Worm (Caenorhabditis elegans) whole organism, mixed stage, embryonic: ENCODE results near the gene lad-2.
"Not testable (repeated sequence)": the region's sequence is repeated elsewhere in the genome, so short reads cannot be mapped to it uniquely, and the experiment has no call there.

Experiments
- M03D4.4 ChIP-seq: sonication (generic microtip); optimal IDR thresholded peaks from 2 replicates; lab custom pipeline; 2017; ENCODE audit warnings: mild to moderate bottlenecking, missing genetic modification characterization, missing compliant biosample characterization
- blmp-1 ChIP-seq: fragments of 150-350 bp; optimal IDR thresholded peaks from 2 replicates; lab custom pipeline; 2014; ENCODE audit warnings: missing biosample characterization, missing genetic modification characterization
- ceh-39 ChIP-seq: fragments of 150-350 bp; optimal IDR thresholded peaks from 2 replicates; lab custom pipeline; 2014; ENCODE audit warnings: missing biosample characterization, missing genetic modification characterization
- ceh-43 ChIP-seq: fragments of 200-800 bp; sonication (Bioruptor generic); optimal IDR thresholded peaks from 2 replicates; lab custom pipeline; 2018; ENCODE audit warnings: mild to moderate bottlenecking, missing genetic modification characterization, moderate library complexity, missing compliant biosample characterization
- ces-1 ChIP-seq: fragments of 150-350 bp; optimal IDR thresholded peaks from 2 replicates; lab custom pipeline; 2014; ENCODE audit warnings: missing biosample characterization, missing genetic modification reagents, missing genetic modification characterization
- elt-1 ChIP-seq: sonication (generic microtip); optimal IDR thresholded peaks from 2 replicates; lab custom pipeline; 2017; ENCODE audit warnings: missing genetic modification characterization, mild to moderate bottlenecking, missing compliant biosample characterization, antibody characterized with exemption, moderate library complexity, borderline replicate concordance; ENCODE audit not compliant: insufficient read depth
- elt-3 ChIP-seq: fragments of 150-350 bp; optimal IDR thresholded peaks from 2 replicates; lab custom pipeline; 2014; ENCODE audit warnings: missing biosample characterization, missing genetic modification characterization
- flh-1 ChIP-seq: fragments of 200-800 bp; sonication (Bioruptor generic); optimal IDR thresholded peaks from 2 replicates; lab custom pipeline; 2018; ENCODE audit warnings: mild to moderate bottlenecking, missing genetic modification characterization, moderate library complexity, missing compliant biosample characterization
- ham-2 ChIP-seq: fragments of 200-800 bp; sonication (Bioruptor generic); optimal IDR thresholded peaks from 2 replicates; lab custom pipeline; 2018; ENCODE audit warnings: mild to moderate bottlenecking, missing genetic modification characterization, missing compliant biosample characterization
- hlh-1 ChIP-seq: fragments of 150-350 bp; optimal IDR thresholded peaks from 2 replicates; lab custom pipeline; 2014; ENCODE audit warnings: missing biosample characterization, missing genetic modification reagents, missing genetic modification characterization
- lin-13 ChIP-seq: fragments of 150-350 bp; optimal IDR thresholded peaks from 2 replicates; lab custom pipeline; 2014; ENCODE audit warnings: missing biosample characterization, missing genetic modification characterization
- lin-32 ChIP-seq: fragments of 200-800 bp; sonication (Bioruptor generic); optimal IDR thresholded peaks from 2 replicates; lab custom pipeline; 2018; ENCODE audit warnings: mild to moderate bottlenecking, missing genetic modification characterization, missing compliant biosample characterization
- lsy-2 ChIP-seq: fragments of 150-350 bp; optimal IDR thresholded peaks from 2 replicates; lab custom pipeline; 2014; ENCODE audit warnings: missing biosample characterization, missing genetic modification characterization
- mls-2 ChIP-seq: sonication (generic microtip); optimal IDR thresholded peaks from 2 replicates; lab custom pipeline; 2016; ENCODE audit warnings: mild to moderate bottlenecking, missing genetic modification characterization, moderate library complexity, missing compliant biosample characterization
- nhr-12 ChIP-seq: fragments of 150-350 bp; optimal IDR thresholded peaks from 2 replicates; lab custom pipeline; 2014; ENCODE audit warnings: missing biosample characterization, missing genetic modification characterization
- nhr-2 ChIP-seq: fragments of 150-350 bp; optimal IDR thresholded peaks from 2 replicates; lab custom pipeline; 2014; ENCODE audit warnings: missing biosample characterization, missing genetic modification characterization
- nhr-28 ChIP-seq: fragments of 150-350 bp; optimal IDR thresholded peaks from 2 replicates; lab custom pipeline; 2014; ENCODE audit warnings: missing biosample characterization, missing genetic modification characterization
- pha-4 ChIP-seq: fragments of 150-350 bp; optimal IDR thresholded peaks from 2 replicates; lab custom pipeline; 2018; ENCODE audit warnings: missing biosample characterization, missing genetic modification reagents, missing genetic modification characterization
- sem-2 ChIP-seq: fragments of 200-800 bp; sonication (Bioruptor generic); optimal IDR thresholded peaks from 2 replicates; lab custom pipeline; 2018; ENCODE audit warnings: mild to moderate bottlenecking, missing genetic modification characterization, missing compliant biosample characterization
- snpc-4 ChIP-seq: fragments of 150-350 bp; optimal IDR thresholded peaks from 2 replicates; lab custom pipeline; 2014; ENCODE audit warnings: missing biosample characterization, missing genetic modification characterization
- tbx-8 ChIP-seq: fragments of 200-800 bp; sonication (Bioruptor generic); optimal IDR thresholded peaks from 2 replicates; lab custom pipeline; 2018; ENCODE audit warnings: mild to moderate bottlenecking, missing genetic modification characterization, moderate library complexity, missing compliant biosample characterization
- zip-8 ChIP-seq: fragments of 150-350 bp; optimal IDR thresholded peaks from 2 replicates; lab custom pipeline; 2014; ENCODE audit warnings: missing biosample characterization, missing genetic modification characterization
- ztf-11 ChIP-seq: fragments of 150-350 bp; optimal IDR thresholded peaks from 2 replicates; lab custom pipeline; 2014; ENCODE audit warnings: missing biosample characterization, missing genetic modification characterization

The lad-2 gene

ce11 chrIV:2960242-2960641 lies 18.0 kb downstream of the lad-2 start:
- no peak for TF ChIP-seq elt-1 (tag; lab: Kevin White, UChicago)

DNA sequence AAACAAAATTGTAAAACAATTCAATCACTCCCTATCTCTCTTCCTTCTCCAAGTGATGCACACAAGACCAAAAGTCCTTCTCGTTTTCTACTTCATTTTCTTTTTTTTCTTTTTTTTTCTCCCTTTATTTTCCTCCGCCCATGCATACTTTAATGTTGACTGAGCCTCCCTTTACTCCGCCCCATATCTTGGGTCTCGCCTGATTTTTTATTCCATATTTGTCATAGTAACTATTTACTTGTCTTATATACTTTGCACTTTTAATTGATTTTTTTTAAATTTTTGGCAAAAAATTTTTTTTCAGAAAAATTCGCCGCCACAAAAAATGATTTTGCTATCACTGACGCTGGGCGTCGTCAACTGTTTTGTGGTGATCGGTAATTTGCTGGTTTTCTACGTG lies 18.5 kb downstream of the lad-2 start, which contains the start of gene ser-6:
TSS of gene ser-6 (plus strand) at position 301 of the 400 bp plus-strand sequence.
- peak; percentile 35 for TF ChIP-seq ces-1 (GFP tag; lab: Kevin White, UChicago)
- no peak for TF ChIP-seq hlh-1 (tag; lab: Kevin White, UChicago)

DNA sequence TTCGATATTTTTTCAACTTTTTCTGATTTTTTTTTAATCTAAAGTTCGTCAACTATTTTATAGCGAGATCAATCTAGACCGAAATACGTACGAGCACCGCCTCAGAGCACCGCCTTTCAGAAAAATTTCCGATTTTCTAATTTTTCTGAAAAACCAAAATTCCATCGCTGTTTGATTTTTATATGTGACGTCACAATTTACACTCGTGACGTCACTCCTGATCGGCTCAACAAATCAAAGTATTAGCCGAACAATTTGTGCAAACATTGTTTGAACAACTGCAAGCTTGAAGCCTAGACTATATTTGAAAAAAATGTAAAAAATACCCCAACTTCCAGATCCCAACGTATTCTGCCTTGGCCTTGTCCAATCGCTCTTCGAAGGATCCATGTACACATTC lies 43.1 kb downstream of the lad-2 start:
- TF ChIP-seq nhr-12 (tag; lab: Kevin White, UChicago): no peak
- peak; percentile 96 for TF ChIP-seq zip-8 (tag; lab: Kevin White, UChicago)
- TF ChIP-seq, all 35 proteins: peak for 1

- TF ChIP-seq lin-13 (tag; lab: Kevin White, UChicago) (no peak), hlh-1 (tag; lab: Kevin White, UChicago) (no peak), ham-2 (GFP tag; lab: Kevin White, UChicago) (peak; percentile 34), nhr-28 (tag; lab: Kevin White, UChicago) (no peak), tbx-8 (GFP tag; lab: Kevin White, UChicago) (no peak)
- TF ChIP-seq, all 35 proteins: peak for 1
Measured at ce11 chrIV:2931228-2931627, 47.1 kb downstream of the lad-2 start, which contains the start of gene samt-1. Gene samt-1, plus strand, starts transcription at chrIV:2931403.

DNA sequence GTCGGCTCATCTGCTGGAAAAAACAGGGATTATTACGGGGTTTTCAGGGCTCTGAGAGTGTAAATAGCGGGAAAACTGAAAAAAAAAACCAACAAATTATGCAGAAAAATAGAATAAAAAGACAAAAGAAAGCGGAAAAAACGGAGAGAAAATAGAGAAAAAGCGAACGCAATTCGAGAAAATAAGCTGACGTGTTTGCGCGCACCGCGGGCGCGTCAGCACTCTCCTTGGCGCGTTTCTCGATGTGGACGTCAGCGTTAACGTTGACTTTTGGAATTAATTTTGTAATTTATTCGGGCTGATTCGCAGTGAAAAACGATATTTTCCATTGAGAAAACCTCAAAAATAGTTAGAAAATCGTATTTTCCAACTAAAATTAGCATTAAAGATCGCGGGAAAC lies 49.9 kb downstream of the lad-2 start, which contains the start of gene manf-1:
TSS of gene manf-1 (minus strand) at position 13 of the 400 bp plus-strand sequence.
- TF ChIP-seq lsy-2 (tag; lab: Kevin White, UChicago): peak; percentile 55
- TF ChIP-seq zip-8 (tag; lab: Kevin White, UChicago): no peak
- TF ChIP-seq ceh-39: no peak
- TF ChIP-seq sem-2: no peak
- peak; percentile 65 for TF ChIP-seq pha-4 (tag; lab: Kevin White, UChicago)
- peak; percentile 80 for TF ChIP-seq lin-13 (tag; lab: Kevin White, UChicago)
- no peak for TF ChIP-seq tbx-8 (GFP tag; lab: Kevin White, UChicago)
- TF ChIP-seq ham-2 (GFP tag; lab: Kevin White, UChicago): peak; percentile 1

ce11 chrIV:2925591-2925990 lies 52.7 kb downstream of the lad-2 start, which contains the start of gene ubc-13:
Gene ubc-13, minus strand, starts transcription at chrIV:2925691.
- TF ChIP-seq nhr-2 (no peak), lsy-2 (tag; lab: Kevin White, UChicago) (no peak), nhr-12 (tag; lab: Kevin White, UChicago) (no peak), blmp-1 (tag; lab: Kevin White, UChicago) (no peak), snpc-4 (tag; lab: Kevin White, UChicago) (no peak), lin-13 (tag; lab: Kevin White, UChicago) (no peak), M03D4.4 (no peak), mls-2 (tag; lab: Kevin White, UChicago) (no peak), ztf-11 (tag; lab: Kevin White, UChicago) (no peak), hlh-1 (tag; lab: Kevin White, UChicago) (no peak), lin-32 (GFP tag; lab: Kevin White, UChicago) (no peak), flh-1 (GFP tag; lab: Kevin White, UChicago) (no peak)

DNA sequence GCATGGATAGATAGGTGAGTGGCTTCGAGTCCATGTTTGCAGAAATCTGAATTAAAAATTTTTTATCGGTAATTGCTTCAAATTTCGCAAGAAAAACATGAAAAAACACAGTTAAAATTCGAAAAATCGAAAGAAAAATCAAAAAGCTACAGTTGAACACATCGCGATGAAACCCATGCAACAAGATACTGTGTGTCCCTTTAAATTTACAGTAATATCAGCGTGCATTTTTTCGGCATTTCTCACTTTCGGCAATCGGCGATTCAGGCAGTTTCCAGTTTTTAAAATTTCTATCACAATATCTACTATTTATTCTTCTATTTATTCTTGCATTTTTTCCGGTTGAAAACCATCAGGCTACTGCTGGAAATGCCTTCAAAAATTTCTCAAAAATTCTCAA lies 56.1 kb downstream of the lad-2 start, which contains the start of gene fbxc-45:
TSS of gene fbxc-45 (minus strand) at position 48 of the 400 bp plus-strand sequence.
- TF ChIP-seq M03D4.4 (no peak), nhr-2 (no peak), ham-2 (GFP tag; lab: Kevin White, UChicago) (no peak)

DNA sequence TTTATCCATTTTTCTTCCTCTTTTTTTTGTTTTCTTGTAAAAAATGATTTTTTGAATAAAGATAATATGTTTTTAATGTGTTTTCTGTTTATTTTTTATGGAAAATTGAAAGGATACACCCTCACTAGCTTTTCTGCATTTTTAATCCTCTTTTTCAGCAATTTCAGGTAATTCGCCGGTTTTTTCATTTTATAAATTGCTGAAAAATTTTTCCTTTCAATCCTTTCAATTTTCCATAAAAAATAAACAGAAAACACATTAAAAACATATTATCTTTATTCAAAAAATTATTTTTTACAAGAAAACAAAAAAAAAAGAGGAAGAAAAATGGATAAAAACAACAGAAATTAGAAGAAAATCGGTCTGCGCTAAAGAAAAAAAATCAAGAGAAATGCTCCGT lies 60.6 kb downstream of the lad-2 start, which contains the start of gene Y54G2A.50:
TSS of gene Y54G2A.50 (plus strand) at position 301 of the 400 bp plus-strand sequence.
- TF ChIP-seq blmp-1 (tag; lab: Kevin White, UChicago); ceh-43 (GFP tag; lab: Kevin White, UChicago); elt-3 (tag; lab: Kevin White, UChicago): not testable (repeated sequence)
